Worm (Caenorhabditis elegans) whole organism, young adult: Measurements from ENCODE around the gene Y38F2AR.12.
A peak's percentile ranks its signal among the peaks of the same experiment; 100 is the strongest.

ENCODE experiments used
- B0019.2 ChIP-seq: fragments of 200-800 bp; sonication (Bioruptor generic); conservative IDR thresholded peaks from 2 replicates; pipeline ENCODE4 v1.3.6; 2022; ENCODE audit warnings: missing genetic modification reagents, missing genetic modification characterization, missing compliant biosample characterization
- C17E4.6 ChIP-seq: fragments of 200-800 bp; sonication (Bioruptor generic); IDR thresholded peaks from 2 replicates; pipeline ENCODE4 v1.3.6; 2022; ENCODE audit warnings: missing genetic modification reagents, missing genetic modification characterization, missing compliant biosample characterization
- F22D6.2 ChIP-seq: sonication (generic microtip); optimal IDR thresholded peaks from 2 replicates; lab custom pipeline; 2016; ENCODE audit warnings: mild to moderate bottlenecking, missing genetic modification characterization, missing compliant biosample characterization
- F33H1.4 ChIP-seq: fragments of 200-800 bp; sonication (Bioruptor generic); IDR thresholded peaks from 2 replicates; pipeline ENCODE4 v1.3.6; 2022; ENCODE audit warnings: missing genetic modification reagents, missing genetic modification characterization, missing compliant biosample characterization
- F52B5.7 ChIP-seq: sonication (generic microtip); optimal IDR thresholded peaks from 2 replicates; lab custom pipeline; 2016; ENCODE audit warnings: mild to moderate bottlenecking, missing genetic modification characterization, missing compliant biosample characterization
- F55B11.4 ChIP-seq: sonication (generic microtip); optimal IDR thresholded peaks from 2 replicates; lab custom pipeline; 2016; ENCODE audit warnings: missing compliant biosample characterization, missing genetic modification characterization, borderline replicate concordance; ENCODE audit not compliant: insufficient read depth
- F57A8.1 ChIP-seq: fragments of 200-800 bp; sonication (Bioruptor generic); optimal IDR thresholded peaks from 2 replicates; lab custom pipeline; 2018; ENCODE audit warnings: mild to moderate bottlenecking, missing genetic modification characterization, moderate library complexity, missing compliant biosample characterization
- F57C9.4 ChIP-seq: sonication (generic microtip); optimal IDR thresholded peaks from 2 replicates; lab custom pipeline; 2017; ENCODE audit warnings: mild to moderate bottlenecking, missing genetic modification characterization, missing compliant biosample characterization
- K12H6.12 ChIP-seq: fragments of 200-800 bp; sonication (Bioruptor generic); optimal IDR thresholded peaks from 2 replicates; lab custom pipeline; 2018; ENCODE audit warnings: mild to moderate bottlenecking, missing genetic modification characterization, missing compliant biosample characterization
- Y56A3A.18 ChIP-seq: fragments of 200-800 bp; sonication (Bioruptor generic); IDR thresholded peaks from 2 replicates; pipeline ENCODE4 v1.3.6; 2022; ENCODE audit warnings: missing genetic modification reagents, missing genetic modification characterization, missing compliant biosample characterization
- ZK185.1 ChIP-seq: sonication (generic microtip); optimal IDR thresholded peaks from 2 replicates; lab custom pipeline; 2016; ENCODE audit warnings: mild to moderate bottlenecking, missing genetic modification characterization, missing compliant biosample characterization; ENCODE audit not compliant: poor library complexity, severe bottlenecking
- aptf-2 ChIP-seq: fragments of 200-800 bp; sonication (Bioruptor generic); conservative IDR thresholded peaks from 2 replicates; pipeline ENCODE4 v1.3.6; 2022; ENCODE audit warnings: missing genetic modification reagents, missing genetic modification characterization, missing compliant biosample characterization
- aptf-3 ChIP-seq: fragments of 200-800 bp; sonication (Bioruptor generic); IDR thresholded peaks from 2 replicates; pipeline ENCODE4 v1.3.6; 2022; ENCODE audit warnings: missing genetic modification characterization, missing compliant biosample characterization
- athp-1 ChIP-seq: sonication (generic microtip); optimal IDR thresholded peaks from 2 replicates; lab custom pipeline; 2017; ENCODE audit warnings: mild to moderate bottlenecking, missing genetic modification characterization, missing compliant biosample characterization
- attf-3 ChIP-seq: fragments of 200-800 bp; sonication (Bioruptor generic); conservative IDR thresholded peaks from 2 replicates; pipeline ENCODE4 v1.3.6; 2022; ENCODE audit warnings: missing genetic modification reagents, missing genetic modification characterization, missing compliant biosample characterization
- cebp-1 ChIP-seq, 2 experiments: fragments of 200-800 bp in 1 of 2; sonication (Bioruptor generic) in 1 of 2; sonication (generic microtip) in 1 of 2; IDR thresholded peaks in 1 of 2; optimal IDR thresholded peaks in 1 of 2; 2 replicates each; pipeline versions ENCODE4 v1.3.6 to Lab custom; 2017 to 2022; ENCODE audit warnings: missing compliant biosample characterization in 2 of 2, missing genetic modification characterization in 2 of 2, mild to moderate bottlenecking in 1 of 2, missing genetic modification reagents in 1 of 2, moderate library complexity in 1 of 2
- ceh-100 ChIP-seq: fragments of 200-800 bp; sonication (Bioruptor generic); IDR thresholded peaks from 2 replicates; pipeline ENCODE4 v1.3.6; 2022; ENCODE audit warnings: missing genetic modification reagents, missing genetic modification characterization, missing compliant biosample characterization
- ceh-27 ChIP-seq: fragments of 200-800 bp; sonication (Bioruptor generic); optimal IDR thresholded peaks from 2 replicates; lab custom pipeline; 2018; ENCODE audit warnings: mild to moderate bottlenecking, missing genetic modification characterization, moderate library complexity, missing compliant biosample characterization
- ceh-79 ChIP-seq: sonication (generic microtip); optimal IDR thresholded peaks from 2 replicates; lab custom pipeline; 2017; ENCODE audit warnings: mild to moderate bottlenecking, missing genetic modification characterization, missing compliant biosample characterization
- ceh-91 ChIP-seq: fragments of 200-800 bp; sonication (Bioruptor generic); IDR thresholded peaks from 2 replicates; pipeline ENCODE4 v1.3.6; 2022; ENCODE audit warnings: missing genetic modification reagents, missing genetic modification characterization, missing compliant biosample characterization
- dpl-1 ChIP-seq: fragments of 150-350 bp; optimal IDR thresholded peaks from 2 replicates; lab custom pipeline; 2014; ENCODE audit warnings: missing biosample characterization, missing genetic modification reagents, missing genetic modification characterization
- ekl-4 ChIP-seq: fragments of 200-800 bp; sonication (Bioruptor generic); IDR thresholded peaks from 2 replicates; pipeline ENCODE4 v1.3.6; 2022; ENCODE audit warnings: missing genetic modification reagents, missing genetic modification characterization, missing compliant biosample characterization
- gei-17 ChIP-seq: fragments of 200-800 bp; sonication (Bioruptor generic); optimal IDR thresholded peaks from 2 replicates; lab custom pipeline; 2018; ENCODE audit warnings: mild to moderate bottlenecking, missing genetic modification characterization, missing compliant biosample characterization
- hlh-26 ChIP-seq: fragments of 200-800 bp; sonication (Bioruptor generic); conservative IDR thresholded peaks from 2 replicates; pipeline ENCODE4 v1.3.6; 2022; ENCODE audit warnings: missing genetic modification reagents, missing genetic modification characterization, missing compliant biosample characterization
- lin-40 ChIP-seq: sonication (generic microtip); optimal IDR thresholded peaks from 2 replicates; lab custom pipeline; 2016; ENCODE audit warnings: missing genetic modification characterization, mild to moderate bottlenecking, missing compliant biosample characterization, missing genotype, missing genetic modification reagents
- lir-1 ChIP-seq: fragments of 200-800 bp; sonication (Bioruptor generic); conservative IDR thresholded peaks from 2 replicates; pipeline ENCODE4 v1.3.6; 2022; ENCODE audit warnings: missing genetic modification reagents, missing genetic modification characterization, missing compliant biosample characterization
- lsl-1 ChIP-seq: fragments of 200-800 bp; sonication (Bioruptor generic); optimal IDR thresholded peaks from 2 replicates; lab custom pipeline; 2018; ENCODE audit warnings: mild to moderate bottlenecking, missing genetic modification characterization, moderate library complexity, missing compliant biosample characterization
- madf-3 ChIP-seq: fragments of 200-800 bp; sonication (Bioruptor generic); IDR thresholded peaks from 2 replicates; pipeline ENCODE4 v1.3.6; 2022; ENCODE audit warnings: missing genetic modification reagents, missing genetic modification characterization, missing compliant biosample characterization
- mes-4 ChIP-seq: sonication (generic microtip); optimal IDR thresholded peaks from 2 replicates; lab custom pipeline; 2016; ENCODE audit warnings: missing genotype, missing genetic modification characterization, missing compliant biosample characterization
- nfyb-1 ChIP-seq: fragments of 200-800 bp; sonication (Bioruptor generic); IDR thresholded peaks from 2 replicates; pipeline ENCODE4 v1.3.6; 2022; ENCODE audit warnings: missing genetic modification reagents, missing genetic modification characterization, missing compliant biosample characterization
- nhr-120 ChIP-seq: fragments of 200-800 bp; sonication (Bioruptor generic); IDR thresholded peaks from 2 replicates; pipeline ENCODE4 v1.3.6; 2022; ENCODE audit warnings: missing genetic modification characterization, missing compliant biosample characterization
- nhr-179 ChIP-seq: sonication (generic microtip); optimal IDR thresholded peaks from 2 replicates; lab custom pipeline; 2016; ENCODE audit warnings: mild to moderate bottlenecking, missing genetic modification characterization, missing compliant biosample characterization
- nhr-80 ChIP-seq: sonication (generic microtip); optimal IDR thresholded peaks from 2 replicates; lab custom pipeline; 2016; ENCODE audit warnings: missing genetic modification characterization, missing compliant biosample characterization
- pbrm-1 ChIP-seq: fragments of 200-800 bp; sonication (Bioruptor generic); IDR thresholded peaks from 2 replicates; pipeline ENCODE4 v1.3.6; 2022; ENCODE audit warnings: missing genetic modification reagents, missing genetic modification characterization, missing compliant biosample characterization
- repo-1 ChIP-seq: sonication (generic microtip); optimal IDR thresholded peaks from 2 replicates; lab custom pipeline; 2017; ENCODE audit warnings: mild to moderate bottlenecking, missing genetic modification characterization, missing compliant biosample characterization
- sdz-38 ChIP-seq: sonication (generic microtip); optimal IDR thresholded peaks from 2 replicates; lab custom pipeline; 2016; ENCODE audit warnings: missing genotype, missing genetic modification characterization, missing compliant biosample characterization
- snpc-1.3 ChIP-seq: sonication (generic microtip); optimal IDR thresholded peaks from 2 replicates; lab custom pipeline; 2017; ENCODE audit warnings: missing genetic modification characterization, mild to moderate bottlenecking, missing compliant biosample characterization, antibody characterized with exemption, moderate library complexity, missing genotype, missing genetic modification reagents; ENCODE audit not compliant: insufficient read depth
- snpc-3.4 ChIP-seq: sonication (generic microtip); optimal IDR thresholded peaks from 2 replicates; lab custom pipeline; 2017; ENCODE audit warnings: missing genetic modification characterization, mild to moderate bottlenecking, missing compliant biosample characterization, antibody characterized with exemption, moderate library complexity, missing genotype, missing genetic modification reagents
- somi-1 ChIP-seq: fragments of 200-800 bp; sonication (Bioruptor generic); optimal IDR thresholded peaks from 2 replicates; lab custom pipeline; 2018; ENCODE audit warnings: mild to moderate bottlenecking, missing genetic modification characterization, missing compliant biosample characterization
- tbp1 ChIP-seq: fragments of 200-800 bp; sonication (Bioruptor generic); optimal IDR thresholded peaks from 2 replicates; lab custom pipeline; 2018; ENCODE audit warnings: mild to moderate bottlenecking, missing genetic modification characterization, missing compliant biosample characterization
- tbx-9 ChIP-seq: sonication (generic microtip); optimal IDR thresholded peaks from 2 replicates; lab custom pipeline; 2016; ENCODE audit warnings: borderline replicate concordance, missing genetic modification characterization, inconsistent platforms, missing compliant biosample characterization
- unc-62 ChIP-seq: fragments of 150-350 bp; optimal IDR thresholded peaks from 2 replicates; lab custom pipeline; 2014; ENCODE audit warnings: missing biosample characterization, missing genetic modification reagents, missing genetic modification characterization
- zfh-2 ChIP-seq: fragments of 200-800 bp; sonication (Bioruptor generic); conservative IDR thresholded peaks from 2 replicates; pipeline ENCODE4 v1.3.6; 2022; ENCODE audit warnings: missing genetic modification reagents, missing genetic modification characterization, missing compliant biosample characterization
- ztf-25 ChIP-seq: fragments of 200-800 bp; sonication (Bioruptor generic); IDR thresholded peaks from 2 replicates; pipeline ENCODE4 v1.3.6; 2022; ENCODE audit warnings: missing genetic modification reagents, missing genetic modification characterization, missing compliant biosample characterization
- ztf-28 ChIP-seq: fragments of 200-800 bp; sonication (Bioruptor generic); IDR thresholded peaks from 2 replicates; pipeline ENCODE4 v1.3.6; 2022; ENCODE audit warnings: missing genetic modification reagents, missing genetic modification characterization, missing compliant biosample characterization
- ztf-3 ChIP-seq: fragments of 200-800 bp; sonication (Bioruptor generic); optimal IDR thresholded peaks from 2 replicates; lab custom pipeline; 2018; ENCODE audit warnings: mild to moderate bottlenecking, missing genetic modification characterization, missing compliant biosample characterization
- ztf-6 ChIP-seq: fragments of 200-800 bp; sonication (Bioruptor generic); IDR thresholded peaks from 2 replicates; pipeline ENCODE4 v1.3.6; 2022; ENCODE audit warnings: missing genetic modification reagents, missing genetic modification characterization, missing compliant biosample characterization

The Y38F2AR.12 gene

ce11 chrIV:2388949-2389495 lies 23.2 kb downstream of the Y38F2AR.12 start, which contains the start of gene trap-3 (continued):
- TF ChIP-seq lsl-1 (GFP tag; lab: Kevin White, UChicago) = peak; percentile 88
- peak; percentile 98 for TF ChIP-seq zfh-2 (GFP tag; lab: Robert Waterston, UW)
- TF ChIP-seq nhr-120 = 0 out of 2 replicates have a peak, but pooled peaks have one; percentile 49
- TF ChIP-seq dpl-1 (GFP tag; lab: Kevin White, UChicago) = peak; percentile 66
- TF ChIP-seq ZK185.1 = no peak
- TF ChIP-seq ceh-91 (GFP tag; lab: Robert Waterston, UW) = peak; percentile 88
- TF ChIP-seq snpc-1.3 (tag; lab: Kevin White, UChicago) = peak; percentile 63
- TF ChIP-seq tbx-9 = no peak
- peak; percentile 86 for TF ChIP-seq F22D6.2 (tag; lab: Kevin White, UChicago)
- TF ChIP-seq tbp1 (GFP tag; lab: Kevin White, UChicago) = peak; percentile 77
- TF ChIP-seq repo-1 (tag; lab: Kevin White, UChicago) = peak; percentile 87
- peak; percentile 97 for TF ChIP-seq lin-40
- peak; percentile 22 for TF ChIP-seq unc-62
- peak; percentile 99 for TF ChIP-seq nhr-80 (tag; lab: Kevin White, UChicago)
- no peak for TF ChIP-seq F57C9.4 (tag; lab: Kevin White, UChicago)
- peak; percentile 93 for TF ChIP-seq lir-1 (GFP tag; lab: Robert Waterston, UW)
- TF ChIP-seq nfyb-1 (GFP tag; lab: Robert Waterston, UW) = peak; percentile 99
- peak; percentile 91 for TF ChIP-seq snpc-3.4 (tag; lab: Kevin White, UChicago)
- TF ChIP-seq B0019.2 = peak; percentile 82
- TF ChIP-seq Y56A3A.18 = peak; percentile 87; the same call in 1 of the 2 replicates
- TF ChIP-seq aptf-3 = no peak
- peak; percentile 80 for TF ChIP-seq attf-3
- TF ChIP-seq ceh-100 (GFP tag; lab: Robert Waterston, UW) = peak; percentile 84
- TF ChIP-seq hlh-26 = no peak
- peak; percentile 85 for TF ChIP-seq F52B5.7 (tag; lab: Kevin White, UChicago)
- TF ChIP-seq F55B11.4 (tag; lab: Kevin White, UChicago) = no peak
- peak; percentile 89 for TF ChIP-seq ztf-6 (GFP tag; lab: Robert Waterston, UW)
- TF ChIP-seq pbrm-1 = peak; percentile 96
- peak; percentile 83 for TF ChIP-seq F33H1.4
- peak; percentile 47 for TF ChIP-seq ceh-79 (tag; lab: Kevin White, UChicago)
- no peak for TF ChIP-seq ztf-25 (GFP tag; lab: Robert Waterston, UW)
- TF ChIP-seq somi-1 (GFP tag; lab: Kevin White, UChicago) = peak; percentile 78
- no peak for TF ChIP-seq aptf-2 (GFP tag; lab: Robert Waterston, UW)
- TF ChIP-seq ztf-28 (GFP tag; lab: Robert Waterston, UW) = peak; percentile 72; the same call in 1 of the 2 replicates
- peak; percentile 97 for TF ChIP-seq ekl-4 (GFP tag; lab: Robert Waterston, UW)
- TF ChIP-seq ceh-27 (GFP tag; lab: Kevin White, UChicago) = peak; percentile 97
- no peak for TF ChIP-seq sdz-38
- TF ChIP-seq F57A8.1 = peak; percentile 11
- no peak for TF ChIP-seq mes-4 (tag; lab: Kevin White, UChicago)
- no peak for TF ChIP-seq nhr-179 (tag; lab: Kevin White, UChicago)
- TF ChIP-seq cebp-1 (GFP tag; IDR thresholded peaks at IDR 0.05; lab: Robert Waterston, UW) = peak; percentile 78
- peak; percentile 94 for TF ChIP-seq cebp-1 (tag; optimal IDR thresholded peaks at IDR 0.05; lab: Kevin White, UChicago)
- peak; percentile 83 for TF ChIP-seq gei-17 (GFP tag; lab: Kevin White, UChicago)
- peak; percentile 82 for TF ChIP-seq ztf-3 (GFP tag; lab: Kevin White, UChicago)
- TF ChIP-seq athp-1 (tag; lab: Kevin White, UChicago) = peak; percentile 92
- peak; percentile 92 for TF ChIP-seq C17E4.6 (GFP tag; lab: Robert Waterston, UW)
- peak; percentile 96 for TF ChIP-seq madf-3 (GFP tag; lab: Robert Waterston, UW)
- peak; percentile 98 for TF ChIP-seq K12H6.12
